Worm (Caenorhabditis elegans) whole organism, late embryonic: ENCODE results near the gene C07G3.8.

Experiments used
- K02D7.2 ChIP-seq: sonication (generic microtip); optimal IDR thresholded peaks from 2 replicates; lab custom pipeline; 2017; ENCODE audit warnings: mild to moderate bottlenecking, missing genetic modification characterization, missing compliant biosample characterization
- T23F11.4 ChIP-seq: fragments of 200-800 bp; sonication (Bioruptor generic); optimal IDR thresholded peaks from 2 replicates; lab custom pipeline; 2018; ENCODE audit warnings: mild to moderate bottlenecking, missing genetic modification characterization, missing compliant biosample characterization
- Y22D7AL.16 ChIP-seq: sonication (generic microtip); optimal IDR thresholded peaks from 2 replicates; lab custom pipeline; 2016; ENCODE audit warnings: missing genetic modification characterization, missing compliant biosample characterization
- ama-1 ChIP-seq: fragments of 150-350 bp; optimal IDR thresholded peaks from 2 replicates; lab custom pipeline; 2014
- ceh-18 ChIP-seq: sonication (generic microtip); optimal IDR thresholded peaks from 2 replicates; lab custom pipeline; 2016; ENCODE audit warnings: missing genetic modification characterization, missing compliant biosample characterization
- ceh-2 ChIP-seq: sonication (generic microtip); optimal IDR thresholded peaks from 2 replicates; lab custom pipeline; 2016; ENCODE audit warnings: missing genotype, missing genetic modification characterization, missing compliant biosample characterization
- ceh-22 ChIP-seq: sonication (generic microtip); optimal IDR thresholded peaks from 2 replicates; lab custom pipeline; 2017; ENCODE audit warnings: missing biosample characterization, missing genetic modification characterization
- ceh-30 ChIP-seq: fragments of 150-350 bp; optimal IDR thresholded peaks from 2 replicates; lab custom pipeline; 2014; ENCODE audit warnings: missing biosample characterization, missing genetic modification characterization
- ceh-31 ChIP-seq: sonication (generic microtip); optimal IDR thresholded peaks from 2 replicates; lab custom pipeline; 2016; ENCODE audit warnings: missing genetic modification characterization, missing compliant biosample characterization
- ceh-48 ChIP-seq: sonication (generic microtip); optimal IDR thresholded peaks from 2 replicates; lab custom pipeline; 2016; ENCODE audit warnings: missing genetic modification characterization, inconsistent platforms, missing compliant biosample characterization
- ceh-6 ChIP-seq: fragments of 200-800 bp; sonication (Bioruptor generic); optimal IDR thresholded peaks from 2 replicates; lab custom pipeline; 2018; ENCODE audit warnings: mild to moderate bottlenecking, missing genetic modification characterization, missing compliant biosample characterization
- ceh-9 ChIP-seq: sonication (generic microtip); optimal IDR thresholded peaks from 2 replicates; lab custom pipeline; 2016; ENCODE audit warnings: mild to moderate bottlenecking, missing genetic modification characterization, inconsistent platforms, missing compliant biosample characterization
- che-1 ChIP-seq: sonication (generic microtip); optimal IDR thresholded peaks from 2 replicates; lab custom pipeline; 2016; ENCODE audit warnings: mild to moderate bottlenecking, missing genetic modification characterization, missing compliant biosample characterization
- eyg-1 ChIP-seq: sonication (generic microtip); optimal IDR thresholded peaks from 2 replicates; lab custom pipeline; 2016; ENCODE audit warnings: missing genotype, missing genetic modification characterization, missing compliant biosample characterization
- fkh-10 ChIP-seq: fragments of 150-350 bp; optimal IDR thresholded peaks from 2 replicates; lab custom pipeline; 2014; ENCODE audit warnings: missing biosample characterization, missing genetic modification reagents, missing genetic modification characterization
- fkh-6 ChIP-seq: sonication (generic microtip); optimal IDR thresholded peaks from 2 replicates; lab custom pipeline; 2016; ENCODE audit warnings: missing genetic modification characterization, missing compliant biosample characterization
- gmeb-2 ChIP-seq: sonication (generic microtip); optimal IDR thresholded peaks from 2 replicates; lab custom pipeline; 2016; ENCODE audit warnings: missing genetic modification characterization, inconsistent platforms, missing compliant biosample characterization
- hlh-13 ChIP-seq: fragments of 200-800 bp; sonication (Bioruptor generic); optimal IDR thresholded peaks from 2 replicates; lab custom pipeline; 2018; ENCODE audit warnings: mild to moderate bottlenecking, missing genetic modification characterization, missing compliant biosample characterization
- hlh-8 ChIP-seq: sonication (generic microtip); optimal IDR thresholded peaks from 2 replicates; lab custom pipeline; 2016; ENCODE audit warnings: missing genotype, missing genetic modification characterization, missing compliant biosample characterization
- mec-3 ChIP-seq: sonication (generic microtip); optimal IDR thresholded peaks from 2 replicates; lab custom pipeline; 2016; ENCODE audit warnings: borderline replicate concordance, missing genetic modification characterization, missing compliant biosample characterization
- nfya-1 ChIP-seq: sonication (generic microtip); optimal IDR thresholded peaks from 2 replicates; lab custom pipeline; 2017; ENCODE audit warnings: missing genetic modification characterization, mild to moderate bottlenecking, missing compliant biosample characterization, antibody characterized with exemption, moderate library complexity
- nhr-11 ChIP-seq: fragments of 150-350 bp; optimal IDR thresholded peaks from 2 replicates; lab custom pipeline; 2014; ENCODE audit warnings: missing biosample characterization, missing genetic modification characterization
- odd-2 ChIP-seq: sonication (generic microtip); optimal IDR thresholded peaks from 2 replicates; lab custom pipeline; 2017; ENCODE audit warnings: antibody characterized with exemption, mild to moderate bottlenecking, missing genetic modification characterization, missing compliant biosample characterization
- pag-3 ChIP-seq: sonication (generic microtip); optimal IDR thresholded peaks from 2 replicates; lab custom pipeline; 2016; ENCODE audit warnings: missing compliant biosample characterization, missing genetic modification characterization, borderline replicate concordance
- pax-1 ChIP-seq: fragments of 150-350 bp; optimal IDR thresholded peaks from 2 replicates; lab custom pipeline; 2014; ENCODE audit warnings: missing biosample characterization, missing genetic modification characterization
- pha-2 ChIP-seq: sonication (generic microtip); optimal IDR thresholded peaks from 2 replicates; lab custom pipeline; 2017; ENCODE audit warnings: mild to moderate bottlenecking, missing genetic modification characterization, missing compliant biosample characterization
- pros-1 ChIP-seq: fragments of 150-350 bp; optimal IDR thresholded peaks from 2 replicates; lab custom pipeline; 2014; ENCODE audit warnings: missing biosample characterization, missing genetic modification reagents, missing genetic modification characterization
- rnt-1 ChIP-seq: sonication (generic microtip); optimal IDR thresholded peaks from 2 replicates; lab custom pipeline; 2016; ENCODE audit warnings: missing genetic modification characterization, missing compliant biosample characterization
- sox-4 ChIP-seq: sonication (generic microtip); optimal IDR thresholded peaks from 2 replicates; lab custom pipeline; 2017; ENCODE audit warnings: mild to moderate bottlenecking, missing genetic modification characterization, inconsistent platforms, missing compliant biosample characterization
- syd-9 ChIP-seq: sonication (generic microtip); optimal IDR thresholded peaks from 2 replicates; lab custom pipeline; 2016; ENCODE audit warnings: mild to moderate bottlenecking, missing genetic modification characterization, moderate library complexity, missing compliant biosample characterization
- tbx-2 ChIP-seq: sonication (generic microtip); optimal IDR thresholded peaks from 2 replicates; lab custom pipeline; 2016; ENCODE audit warnings: missing genetic modification characterization, missing compliant biosample characterization
- ttx-3 ChIP-seq: sonication (generic microtip); optimal IDR thresholded peaks from 2 replicates; lab custom pipeline; 2016; ENCODE audit warnings: missing genetic modification reagents, missing genetic modification characterization, missing compliant biosample characterization
- unc-3 ChIP-seq, 2 experiments: fragments of 200-800 bp in 1 of 2; sonication (Bioruptor generic) in 1 of 2; sonication (generic microtip) in 1 of 2; conservative IDR thresholded peaks in 1 of 2; optimal IDR thresholded peaks in 1 of 2; 2 replicates each; pipeline versions ENCODE4 v1.3.6 to Lab custom; 2016 to 2022; ENCODE audit warnings: missing compliant biosample characterization in 2 of 2, missing genetic modification characterization in 2 of 2, missing genetic modification reagents in 1 of 2
- unc-42 ChIP-seq: sonication (generic microtip); optimal IDR thresholded peaks from 2 replicates; lab custom pipeline; 2016; ENCODE audit warnings: missing genotype, missing genetic modification characterization, missing compliant biosample characterization
- unc-86 ChIP-seq: sonication (generic microtip); optimal IDR thresholded peaks from 2 replicates; lab custom pipeline; 2016; ENCODE audit warnings: missing genetic modification characterization, missing compliant biosample characterization
- zip-5 ChIP-seq: sonication (generic microtip); optimal IDR thresholded peaks from 2 replicates; lab custom pipeline; 2016; ENCODE audit warnings: missing genetic modification characterization, missing compliant biosample characterization

Gene C07G3.8

ce11 chrV:3543344-3543743 is 41.4 kb upstream of the C07G3.8 start, which contains the start of gene nhr-222:
Gene nhr-222, minus strand, starts transcription at chrV:3543444.
- no peak for TF ChIP-seq ceh-31
- TF ChIP-seq ceh-6 (GFP tag; lab: Kevin White, UChicago): no peak
- TF ChIP-seq zip-5 (tag; lab: Kevin White, UChicago): no peak
- TF ChIP-seq ama-1 (lab: Kevin White, UChicago): no peak
- no peak for TF ChIP-seq T23F11.4
- TF ChIP-seq pax-1: no peak
- TF ChIP-seq ceh-2 (tag; lab: Kevin White, UChicago): no peak
- TF ChIP-seq che-1: no peak
- TF ChIP-seq pag-3 (tag; lab: Kevin White, UChicago): no peak
- no peak for TF ChIP-seq mec-3 (tag; lab: Kevin White, UChicago)
- no peak for TF ChIP-seq unc-86 (tag; lab: Kevin White, UChicago)
- no peak for TF ChIP-seq unc-3 (GFP tag; conservative IDR thresholded peaks at IDR 0.05; lab: Robert Waterston, UW)
- no peak for TF ChIP-seq unc-3 (tag; optimal IDR thresholded peaks at IDR 0.05; lab: Kevin White, UChicago)
- TF ChIP-seq ceh-18 (tag; lab: Kevin White, UChicago): no peak
- no peak for TF ChIP-seq odd-2 (tag; lab: Kevin White, UChicago)
- no peak for TF ChIP-seq tbx-2 (tag; lab: Kevin White, UChicago)
- no peak for TF ChIP-seq rnt-1 (tag; lab: Kevin White, UChicago)
- TF ChIP-seq hlh-8 (tag; lab: Kevin White, UChicago): no peak
- TF ChIP-seq Y22D7AL.16 (tag; lab: Kevin White, UChicago): no peak
- TF ChIP-seq, all 69 proteins: peak for 0

ce11 chrV:3541117-3541516 is 39.2 kb upstream of the C07G3.8 start, which contains the start of gene srbc-67:
Gene srbc-67, minus strand, starts transcription at chrV:3541217.
- TF ChIP-seq syd-9 (tag; lab: Kevin White, UChicago) (no peak), gmeb-2 (tag; lab: Kevin White, UChicago) (no peak), tbx-2 (tag; lab: Kevin White, UChicago) (no peak), T23F11.4 (no peak), hlh-13 (GFP tag; lab: Kevin White, UChicago) (no peak), ttx-3 (no peak), unc-42 (tag; lab: Kevin White, UChicago) (no peak), ceh-48 (tag; lab: Kevin White, UChicago) (no peak), pha-2 (no peak), ceh-2 (tag; lab: Kevin White, UChicago) (no peak)
- TF ChIP-seq, all 69 proteins: peak for 0

ce11 chrV:3538307-3538706 is 36.4 kb upstream of the C07G3.8 start, which contains the start of gene nhr-93:
Gene nhr-93, minus strand, starts transcription at chrV:3538407.
- TF ChIP-seq che-1: no peak
- TF ChIP-seq eyg-1: no peak
- no peak for TF ChIP-seq fkh-6 (tag; lab: Kevin White, UChicago)
- TF ChIP-seq fkh-10: no peak

- TF ChIP-seq ceh-22 (tag; lab: Kevin White, UChicago) (no peak), tbx-2 (tag; lab: Kevin White, UChicago) (no peak), ceh-30 (tag; lab: Kevin White, UChicago) (no peak), pros-1 (tag; lab: Kevin White, UChicago) (no peak), K02D7.2 (tag; lab: Kevin White, UChicago) (no peak), unc-86 (tag; lab: Kevin White, UChicago) (no peak), mec-3 (tag; lab: Kevin White, UChicago) (no peak), unc-42 (tag; lab: Kevin White, UChicago) (no peak), sox-4 (no peak), fkh-10 (no peak), nhr-11 (no peak), ceh-6 (GFP tag; lab: Kevin White, UChicago) (no peak), ceh-31 (no peak), ceh-9 (tag; lab: Kevin White, UChicago) (no peak), hlh-13 (GFP tag; lab: Kevin White, UChicago) (no peak), unc-3 (GFP tag; conservative IDR thresholded peaks at IDR 0.05; lab: Robert Waterston, UW) (no peak), unc-3 (tag; optimal IDR thresholded peaks at IDR 0.05; lab: Kevin White, UChicago) (no peak), fkh-6 (tag; lab: Kevin White, UChicago) (no peak), nfya-1 (no peak)
Observed at ce11 chrV:3535260-3535659, 33.3 kb upstream of the C07G3.8 start, which contains the start of gene nhr-221. Gene nhr-221, minus strand, starts transcription at chrV:3535360.
